Worm (Caenorhabditis elegans) whole organism, early embryonic: Measurements from ENCODE around the gene him-10.

Experiments used
- B0310.2 ChIP-seq: sonication (generic microtip); optimal IDR thresholded peaks from 2 replicates; lab custom pipeline; 2016; ENCODE audit warnings: mild to moderate bottlenecking, missing genetic modification characterization, missing compliant biosample characterization
- aly-1 ChIP-seq: sonication (generic microtip); optimal IDR thresholded peaks from 2 replicates; lab custom pipeline; 2016; ENCODE audit warnings: missing genetic modification characterization, missing compliant biosample characterization
- ama-1 ChIP-seq: fragments of 150-350 bp; optimal IDR thresholded peaks from 2 replicates; lab custom pipeline; 2014
- ceh-36 ChIP-seq: sonication (generic microtip); optimal IDR thresholded peaks from 2 replicates; lab custom pipeline; 2016; ENCODE audit warnings: missing genetic modification characterization, inconsistent platforms, missing compliant biosample characterization
- ets-7 ChIP-seq: sonication (generic microtip); optimal IDR thresholded peaks from 2 replicates; lab custom pipeline; 2016; ENCODE audit warnings: missing genotype, missing genetic modification characterization, missing compliant biosample characterization
- flt-1 ChIP-seq: fragments of 200-800 bp; sonication (Bioruptor generic); IDR thresholded peaks from 2 replicates; pipeline ENCODE4 v1.3.6; 2022; ENCODE audit warnings: missing genetic modification characterization, missing compliant biosample characterization
- hmg-4 ChIP-seq: fragments of 200-800 bp; sonication (Bioruptor generic); optimal IDR thresholded peaks from 2 replicates; lab custom pipeline; 2018; ENCODE audit warnings: mild to moderate bottlenecking, missing genetic modification characterization, missing compliant biosample characterization
- pes-1 ChIP-seq: fragments of 200-800 bp; sonication (Bioruptor generic); IDR thresholded peaks from 2 replicates; pipeline ENCODE4 v1.3.6; 2022; ENCODE audit warnings: missing genetic modification reagents, missing genetic modification characterization, missing compliant biosample characterization
- tbx-37 ChIP-seq: fragments of 200-800 bp; sonication (Bioruptor generic); conservative IDR thresholded peaks from 2 replicates; pipeline ENCODE4 v1.3.6; 2022; ENCODE audit warnings: missing genetic modification reagents, missing genetic modification characterization, missing compliant biosample characterization
- tra-4 ChIP-seq: sonication (generic microtip); optimal IDR thresholded peaks from 2 replicates; lab custom pipeline; 2017; ENCODE audit warnings: missing genetic modification characterization, missing compliant biosample characterization

DNA sequence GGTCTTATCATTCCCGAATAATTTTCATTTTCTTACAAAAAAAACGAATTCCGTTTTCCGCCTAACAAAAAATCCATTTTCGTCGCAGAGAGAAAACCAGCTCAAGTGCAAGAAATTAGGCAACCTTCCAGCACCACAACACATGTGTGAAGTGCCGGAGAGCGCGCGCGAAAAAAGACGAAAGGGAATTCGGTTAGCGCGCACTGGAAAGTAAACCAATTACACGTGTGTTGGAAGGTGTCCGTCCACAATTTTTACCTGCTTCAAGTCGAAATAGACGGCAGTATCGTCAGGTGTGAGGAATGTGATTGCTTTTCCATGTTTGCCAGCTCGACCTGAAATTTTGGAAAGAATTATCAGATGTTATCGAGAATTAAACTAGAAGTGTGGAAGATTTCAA, 31.6 kb downstream of the him-10 start:
- TF ChIP-seq hmg-4 (no peak), ama-1 (no peak), ceh-36 (tag; lab: Kevin White, UChicago) (no peak), aly-1 (no peak), pes-1 (GFP tag; lab: Robert Waterston, UW) (no peak), B0310.2 (tag; lab: Kevin White, UChicago) (no peak), flt-1 (GFP tag; lab: Robert Waterston, UW) (no peak), tra-4 (no peak), tbx-37 (no peak), ets-7 (no peak)
